Worm (Caenorhabditis elegans): ENCODE data around the gene K03A1.4.

DNA sequence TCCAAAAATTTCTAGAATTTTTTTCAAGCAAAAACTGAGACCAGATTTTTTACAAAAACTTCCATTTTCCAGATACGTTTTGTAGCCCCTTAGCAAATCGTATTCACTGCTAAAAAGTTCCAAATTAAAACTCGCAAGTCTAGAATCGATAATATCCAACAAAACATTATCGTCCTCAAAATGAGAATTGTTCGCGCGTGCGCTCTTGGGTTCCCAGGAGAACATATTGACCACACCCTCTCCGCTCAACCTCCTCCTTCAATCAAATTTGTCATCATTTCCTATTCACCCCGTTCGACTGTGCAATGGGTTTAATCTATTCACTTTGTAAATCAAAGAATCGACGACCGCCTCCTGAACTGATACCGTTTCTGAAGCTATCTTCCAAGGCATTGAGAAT, 13.3 kb upstream of the K03A1.4 start:
- TF ChIP-seq ets-4 (GFP tag; optimal IDR thresholded peaks at IDR 0.05) (no peak), nhr-120 (GFP tag; IDR thresholded peaks at IDR 0.05) (no peak), ztf-18 (tag; optimal IDR thresholded peaks at IDR 0.05) (no peak), dpff-1 (tag; optimal IDR thresholded peaks at IDR 0.05) (no peak), fkh-3 (tag; optimal IDR thresholded peaks at IDR 0.05) (no peak), bed-1 (GFP tag; IDR thresholded peaks at IDR 0.05) (no peak), cebp-1 (GFP tag; IDR thresholded peaks at IDR 0.05) (no peak), cebp-1 (tag; optimal IDR thresholded peaks at IDR 0.05) (no peak), sdz-38 (tag; optimal IDR thresholded peaks at IDR 0.05) (no peak), nhr-90 (tag; optimal IDR thresholded peaks at IDR 0.05) (no peak), ccch-3 (GFP tag; optimal IDR thresholded peaks at IDR 0.05) (no peak)
